Fruit fly (Drosophila melanogaster) whole organism: ENCODE measurements around the gene Chd64.

Experiments used
- CG8478 ChIP-seq: fragments of >200 bp; optimal IDR thresholded peaks from 2 replicates; lab custom pipeline; 2018; ENCODE audit warnings: inconsistent platforms
- psq ChIP-seq: fragments of >200 bp; optimal IDR thresholded peaks from 2 replicates; lab custom pipeline; 2017
- usp ChIP-seq: fragments of >200 bp; optimal IDR thresholded peaks from 2 replicates; lab custom pipeline; 2017; ENCODE audit warnings: missing biosample characterization, missing genetic modification characterization, mixed read lengths

DNA sequence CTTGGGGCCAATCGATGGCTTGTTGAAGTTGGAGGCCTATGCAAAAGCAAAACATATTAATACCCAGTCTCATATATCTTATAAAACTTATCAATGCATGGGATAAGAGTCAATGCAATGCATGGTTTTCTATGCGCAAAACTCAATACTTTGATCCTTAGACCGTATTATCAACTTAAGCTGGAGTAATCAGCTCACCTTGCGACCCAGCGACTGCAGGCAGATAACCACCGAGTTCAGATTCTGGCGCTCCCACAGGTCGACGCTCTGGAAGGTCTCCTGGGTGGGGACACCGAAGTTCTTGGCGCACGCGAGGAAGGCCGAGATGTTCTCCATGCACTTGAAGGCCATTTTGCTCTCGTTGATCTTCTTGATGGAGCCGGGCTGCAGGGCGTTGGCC, 7.1 kb downstream of the Chd64 start:
- TF ChIP-seq psq (lab: Kevin White, UChicago): no peak
- TF ChIP-seq usp (GFP tag; lab: Kevin White, UChicago): no peak
- TF ChIP-seq CG8478 (lab: Kevin White, UChicago): no peak
